Worm (Caenorhabditis elegans): ENCODE data around the gene ran-1.

DNA sequence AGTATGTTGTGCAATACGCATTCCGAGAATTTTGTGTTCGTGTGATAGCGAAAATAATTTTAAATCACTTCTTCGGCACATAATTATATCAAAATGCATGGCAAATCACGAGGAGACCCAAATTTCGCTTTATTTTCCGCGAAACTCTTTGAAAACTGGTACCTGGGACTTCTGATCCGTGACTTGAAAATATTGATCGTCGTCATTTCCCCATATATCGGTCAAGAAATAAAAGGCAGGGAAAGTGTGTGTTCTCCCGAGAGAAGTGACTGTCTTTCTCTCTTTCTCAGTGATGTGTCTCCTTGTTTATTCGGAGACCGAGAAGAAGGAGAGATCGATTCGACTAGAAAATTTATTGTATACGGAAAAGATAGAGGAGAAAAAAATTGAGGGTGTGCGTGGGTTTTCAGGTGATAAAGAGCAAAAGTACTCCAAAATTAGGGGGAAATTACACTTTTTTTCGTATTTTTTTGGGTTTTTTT lies 36.3 kb downstream of the ran-1 start, which contains the start of gene W09D10.5:
- no peak for TF ChIP-seq him-1 (tag; optimal IDR thresholded peaks at IDR 0.05)
- no peak for TF ChIP-seq W03F9.2 (tag; optimal IDR thresholded peaks at IDR 0.05)
- no peak for TF ChIP-seq dao-5 (tag; optimal IDR thresholded peaks at IDR 0.05)

Measured in whole organism, L4/young adult.